Worm (Caenorhabditis elegans): ENCODE data around the gene miz-1.

- TF ChIP-seq nfya-1 (tag; optimal IDR thresholded peaks at IDR 0.05; ENCODE audit: insufficient read depth) (no peak), ZK546.5 (tag; optimal IDR thresholded peaks at IDR 0.05) (no peak), pha-4 (tag; optimal IDR thresholded peaks at IDR 0.05) (no peak), mdl-1 (tag; optimal IDR thresholded peaks at IDR 0.05) (no peak), unc-39 (tag; optimal IDR thresholded peaks at IDR 0.05) (no peak), ztf-11 (tag; optimal IDR thresholded peaks at IDR 0.05) (no peak), pqm-1 (tag; optimal IDR thresholded peaks at IDR 0.05) (no peak)
These were observed 31.6 kb upstream of the miz-1 start, which contains the start of gene swt-3 for ce11 chrIV:10780583-10780982.
